Fruit fly (Drosophila melanogaster): ENCODE measurements around the gene Cp15.

Cp15 gene

dm6 chr3L:8708856-8709255 lies 19.4 kb upstream of the Cp15 start:
- TF ChIP-seq CG32264 (GFP tag; optimal IDR thresholded peaks at IDR 0.05) (no peak), pan (optimal IDR thresholded peaks at IDR 0.05) (no peak), h (GFP tag; optimal IDR thresholded peaks at IDR 0.05) (peak; percentile 2), lola (GFP tag; optimal IDR thresholded peaks at IDR 0.05) (no peak), jim (GFP tag; optimal IDR thresholded peaks at IDR 0.05) (no peak), Myc (optimal IDR thresholded peaks at IDR 0.05) (no peak), HLH106 (tag; optimal IDR thresholded peaks at IDR 0.05) (no peak), GATAd (GFP tag; optimal IDR thresholded peaks at IDR 0.05) (no peak), N (GFP tag; optimal IDR thresholded peaks at IDR 0.05) (no peak), dmrt93B (GFP tag; optimal IDR thresholded peaks at IDR 0.05) (no peak), Vsx2 (GFP tag; optimal IDR thresholded peaks at IDR 0.05; ENCODE audit: partially characterized antibody) (no peak), sv (GFP tag; optimal IDR thresholded peaks at IDR 0.05) (no peak), woc (GFP tag; optimal IDR thresholded peaks at IDR 0.05) (no peak), rgr (GFP tag; optimal IDR thresholded peaks at IDR 0.05) (peak; percentile 11), Hr83 (GFP tag; optimal IDR thresholded peaks at IDR 0.05; ENCODE audit: poor library complexity, severe bottlenecking) (no peak), foxo (GFP tag; optimal IDR thresholded peaks at IDR 0.05) (peak in 1 of 2 experiments; percentile 11), br (GFP tag; optimal IDR thresholded peaks at IDR 0.05) (no peak), ey (GFP tag; optimal IDR thresholded peaks at IDR 0.05) (peak; percentile 9), sage (GFP tag; optimal IDR thresholded peaks at IDR 0.05) (no peak), dsf (GFP tag; optimal IDR thresholded peaks at IDR 0.05; ENCODE audit: borderline replicate concordance) (no peak)

dm6 chr3L:8712913-8713312 lies 15.4 kb upstream of the Cp15 start:
- TF ChIP-seq HLH106 (tag; optimal IDR thresholded peaks at IDR 0.05) (peak; percentile 9), ey (GFP tag; optimal IDR thresholded peaks at IDR 0.05) (no peak), Jra (GFP tag; optimal IDR thresholded peaks at IDR 0.05) (no peak), Myc (optimal IDR thresholded peaks at IDR 0.05) (no peak), Mio (GFP tag; optimal IDR thresholded peaks at IDR 0.05) (no peak), pan (optimal IDR thresholded peaks at IDR 0.05) (no peak), Dfd (GFP tag; optimal IDR thresholded peaks at IDR 0.05) (no peak), GATAd (GFP tag; optimal IDR thresholded peaks at IDR 0.05) (no peak), Vsx2 (GFP tag; optimal IDR thresholded peaks at IDR 0.05; ENCODE audit: partially characterized antibody) (no peak), brk (GFP tag; optimal IDR thresholded peaks at IDR 0.05) (no peak), foxo (GFP tag; optimal IDR thresholded peaks at IDR 0.05) (peak in 1 of 2 experiments; percentile 24), br (GFP tag; optimal IDR thresholded peaks at IDR 0.05) (no peak), h (GFP tag; optimal IDR thresholded peaks at IDR 0.05) (no peak), CG32264 (GFP tag; optimal IDR thresholded peaks at IDR 0.05) (no peak), rgr (GFP tag; optimal IDR thresholded peaks at IDR 0.05) (no peak), psq (GFP tag; optimal IDR thresholded peaks at IDR 0.05) (peak; percentile 35), lola (GFP tag; optimal IDR thresholded peaks at IDR 0.05) (no peak), jim (GFP tag; optimal IDR thresholded peaks at IDR 0.05) (no peak), CrebA (GFP tag; optimal IDR thresholded peaks at IDR 0.05; ENCODE audit: borderline replicate concordance) (no peak), Sp1 (GFP tag; optimal IDR thresholded peaks at IDR 0.05) (peak; percentile 26)

dm6 chr3L:8716013-8716412 lies 12.3 kb upstream of the Cp15 start:
- TF ChIP-seq Dfd (GFP tag; optimal IDR thresholded peaks at IDR 0.05) (no peak), br (GFP tag; optimal IDR thresholded peaks at IDR 0.05) (peak; percentile 29), woc (GFP tag; optimal IDR thresholded peaks at IDR 0.05) (peak; percentile 18), GATAd (GFP tag; optimal IDR thresholded peaks at IDR 0.05) (no peak), HLH106 (tag; optimal IDR thresholded peaks at IDR 0.05) (peak; percentile 56), jim (GFP tag; optimal IDR thresholded peaks at IDR 0.05) (no peak), h (GFP tag; optimal IDR thresholded peaks at IDR 0.05) (peak; percentile 52), OdsH (GFP tag; optimal IDR thresholded peaks at IDR 0.05) (peak; percentile 43), N (GFP tag; optimal IDR thresholded peaks at IDR 0.05) (no peak), ey (GFP tag; optimal IDR thresholded peaks at IDR 0.05) (peak; percentile 20), tai (GFP tag; optimal IDR thresholded peaks at IDR 0.05) (no peak), Abd-B (GFP tag; optimal IDR thresholded peaks at IDR 0.05) (no peak), psq (GFP tag; optimal IDR thresholded peaks at IDR 0.05) (peak; percentile 8), CrebA (GFP tag; optimal IDR thresholded peaks at IDR 0.05; ENCODE audit: borderline replicate concordance) (no peak), Sp1 (GFP tag; optimal IDR thresholded peaks at IDR 0.05) (peak; percentile 64), Dif (GFP tag; optimal IDR thresholded peaks at IDR 0.05; ENCODE audit: partially characterized antibody) (no peak), rgr (GFP tag; optimal IDR thresholded peaks at IDR 0.05) (peak; percentile 44), dmrt93B (GFP tag; optimal IDR thresholded peaks at IDR 0.05) (peak; percentile 23), foxo (GFP tag; optimal IDR thresholded peaks at IDR 0.05) (peak in 1 of 2 experiments; percentile 45), Myc (optimal IDR thresholded peaks at IDR 0.05) (no peak), CG9705 (GFP tag; optimal IDR thresholded peaks at IDR 0.05) (no peak), fru (GFP tag; optimal IDR thresholded peaks at IDR 0.05) (peak; percentile 48)

dm6 chr3L:8718602-8719001 lies 9.7 kb upstream of the Cp15 start:
- TF ChIP-seq brk (GFP tag; optimal IDR thresholded peaks at IDR 0.05) (peak; percentile 59), foxo (GFP tag; optimal IDR thresholded peaks at IDR 0.05) (peak in 1 of 2 experiments; percentile 17), rgr (GFP tag; optimal IDR thresholded peaks at IDR 0.05) (peak; percentile 1), Hnf4 (GFP tag; optimal IDR thresholded peaks at IDR 0.05) (peak; percentile 24), Hr83 (GFP tag; optimal IDR thresholded peaks at IDR 0.05; ENCODE audit: poor library complexity, severe bottlenecking) (peak; percentile 52), Dfd (GFP tag; optimal IDR thresholded peaks at IDR 0.05) (no peak), ey (GFP tag; optimal IDR thresholded peaks at IDR 0.05) (no peak), h (GFP tag; optimal IDR thresholded peaks at IDR 0.05) (peak; percentile 26), Myc (optimal IDR thresholded peaks at IDR 0.05) (peak; percentile 3)

Measured in whole organism, wandering third instar larva.